Worm (Caenorhabditis elegans) whole organism, L4 larva: Measurements from ENCODE around the gene gei-14.

Source experiments
- F44E2.7 ChIP-seq: fragments of 200-800 bp; sonication (Bioruptor generic); IDR thresholded peaks from 2 replicates; pipeline ENCODE4 v2.1.2; 2022; ENCODE audit warnings: missing genetic modification characterization, missing compliant biosample characterization
- Y48G9A.11 ChIP-seq: fragments of 200-800 bp; sonication (Bioruptor generic); IDR thresholded peaks from 2 replicates; pipeline ENCODE4 v1.3.6; 2022; ENCODE audit warnings: missing genetic modification reagents, missing genetic modification characterization, missing compliant biosample characterization
- Y75B8A.6 ChIP-seq: fragments of 200-800 bp; sonication (Bioruptor generic); IDR thresholded peaks from 2 replicates; pipeline ENCODE4 v1.3.6; 2022; ENCODE audit warnings: missing genetic modification reagents, missing genetic modification characterization, missing compliant biosample characterization
- aha-1 ChIP-seq: fragments of 150-350 bp; peaks from one replicate; lab custom pipeline; 2014; ENCODE audit warnings: missing biosample characterization, missing genetic modification characterization
- aly-2 ChIP-seq: sonication (generic microtip); optimal IDR thresholded peaks from 2 replicates; lab custom pipeline; 2018; ENCODE audit warnings: missing biosample characterization, missing genetic modification characterization
- arid-1 ChIP-seq: fragments of 200-800 bp; sonication (Bioruptor generic); conservative IDR thresholded peaks from 2 replicates; pipeline ENCODE4 v1.3.6; 2022; ENCODE audit warnings: missing genetic modification reagents, missing genetic modification characterization, missing compliant biosample characterization
- attf-4 ChIP-seq: sonication (generic microtip); optimal IDR thresholded peaks from 3 replicates; lab custom pipeline; 2017; ENCODE audit warnings: missing biosample characterization, missing genetic modification characterization
- ceh-28 ChIP-seq: fragments of 150-350 bp; optimal IDR thresholded peaks from 2 replicates; lab custom pipeline; 2014; ENCODE audit warnings: missing biosample characterization, missing genetic modification reagents, missing genetic modification characterization
- ceh-44 ChIP-seq: fragments of 200-800 bp; sonication (Bioruptor generic); IDR thresholded peaks from 2 replicates; pipeline ENCODE4 v1.3.6; 2022; ENCODE audit warnings: missing genetic modification reagents, missing genetic modification characterization, missing compliant biosample characterization
- ceh-62 ChIP-seq: sonication (generic microtip); optimal IDR thresholded peaks from 2 replicates; lab custom pipeline; 2017; ENCODE audit warnings: missing biosample characterization, missing genetic modification characterization
- ces-1 ChIP-seq: fragments of 150-350 bp; sonication (generic microtip); optimal IDR thresholded peaks from 4 replicates; lab custom pipeline; 2014; ENCODE audit warnings: missing biosample characterization, missing genetic modification reagents, missing genetic modification characterization
- dmd-9 ChIP-seq: fragments of 200-800 bp; sonication (Bioruptor generic); IDR thresholded peaks from 2 replicates; pipeline ENCODE4 v1.3.6; 2022; ENCODE audit warnings: missing genetic modification reagents, missing genetic modification characterization, missing compliant biosample characterization
- duxl-1 ChIP-seq: sonication (generic microtip); optimal IDR thresholded peaks from 2 replicates; lab custom pipeline; 2016; ENCODE audit warnings: mild to moderate bottlenecking, missing genetic modification characterization, moderate library complexity, missing compliant biosample characterization; ENCODE audit not compliant: poor library complexity
- dve-1 ChIP-seq: sonication (generic microtip); optimal IDR thresholded peaks from 2 replicates; lab custom pipeline; 2017; ENCODE audit warnings: antibody characterized with exemption, mild to moderate bottlenecking, missing genetic modification characterization, missing compliant biosample characterization; ENCODE audit not compliant: insufficient read depth
- fkh-10 ChIP-seq: fragments of 150-350 bp; optimal IDR thresholded peaks from 2 replicates; lab custom pipeline; 2014; ENCODE audit warnings: missing biosample characterization, missing genetic modification reagents, missing genetic modification characterization
- jun-1 ChIP-seq: fragments of 150-350 bp; optimal IDR thresholded peaks from 2 replicates; lab custom pipeline; 2014; ENCODE audit warnings: missing biosample characterization, missing genetic modification reagents, missing genetic modification characterization
- mdt-29 ChIP-seq: fragments of 200-800 bp; sonication (Bioruptor generic); IDR thresholded peaks from 2 replicates; pipeline ENCODE4 v1.3.6; 2022; ENCODE audit warnings: missing genetic modification reagents, missing genetic modification characterization, missing compliant biosample characterization
- mxl-2 ChIP-seq: fragments of 200-800 bp; sonication (Bioruptor generic); conservative IDR thresholded peaks from 2 replicates; pipeline ENCODE4 v1.3.6; 2022; ENCODE audit warnings: missing genetic modification reagents, missing genetic modification characterization, missing compliant biosample characterization
- mxl-3 ChIP-seq: fragments of 200-800 bp; sonication (Bioruptor generic); optimal IDR thresholded peaks from 2 replicates; lab custom pipeline; 2018; ENCODE audit warnings: mild to moderate bottlenecking, missing genetic modification characterization, missing compliant biosample characterization
- nhr-102 ChIP-seq: sonication (generic microtip); optimal IDR thresholded peaks from 2 replicates; lab custom pipeline; 2016; ENCODE audit warnings: mild to moderate bottlenecking, missing genetic modification characterization, moderate library complexity, missing compliant biosample characterization
- skn-1 ChIP-seq: fragments of 150-350 bp; optimal IDR thresholded peaks from 2 replicates; lab custom pipeline; 2014; ENCODE audit warnings: missing biosample characterization, missing genetic modification characterization
- spr-3 ChIP-seq: fragments of 200-800 bp; sonication (Bioruptor generic); optimal IDR thresholded peaks from 2 replicates; lab custom pipeline; 2018; ENCODE audit warnings: mild to moderate bottlenecking, missing genetic modification characterization, missing compliant biosample characterization
- unc-62 ChIP-seq, 3 experiments: fragments of 150-350 bp in 1 of 3; sonication (generic microtip); optimal IDR thresholded peaks in 2 of 3; peaks in 1 of 3; 1 replicate in 1 of 3; 2 replicates in 2 of 3; lab custom pipeline; 2014 to 2017; ENCODE audit warnings: missing biosample characterization in 3 of 3, missing genetic modification characterization in 3 of 3, missing genetic modification reagents in 3 of 3, missing genotype in 1 of 3
- zfp-2 ChIP-seq: sonication (generic microtip); optimal IDR thresholded peaks from 2 replicates; lab custom pipeline; 2016; ENCODE audit warnings: mild to moderate bottlenecking, missing genetic modification characterization, missing compliant biosample characterization
- zip-11 ChIP-seq: fragments of 200-800 bp; sonication (Bioruptor generic); IDR thresholded peaks from 2 replicates; pipeline ENCODE4 v1.3.6; 2022; ENCODE audit warnings: missing genetic modification characterization, missing compliant biosample characterization

Gene gei-14

ce11 chrII:8325002-8325539 lies 49.0 kb upstream of the gei-14 start, which contains the start of the genes ran-3 and C26D10.3 (continued):
- peak; percentile 21 for TF ChIP-seq dve-1 (tag; lab: Kevin White, UChicago)

ce11 chrII:8321244-8321643 lies 45.2 kb upstream of the gei-14 start, which contains the start of gene shw-1:
Gene shw-1, minus strand, starts transcription at chrII:8321471.
- TF ChIP-seq nhr-102 (no peak), aha-1 (tag; lab: Kevin White, UChicago) (peak; percentile 55), Y48G9A.11 (GFP tag; lab: Robert Waterston, UW) (no peak), ceh-44 (GFP tag; lab: Robert Waterston, UW) (no peak), unc-62 (GFP tag; optimal IDR thresholded peaks at IDR 0.05 in 1 of 2; lab: Kevin White, UChicago) (peak in 1 of 2 experiments; percentile 78), unc-62 (tag; optimal IDR thresholded peaks at IDR 0.05; lab: Kevin White, UChicago) (no peak)

ce11 chrII:8316701-8317100 lies 40.7 kb upstream of the gei-14 start:
- TF ChIP-seq unc-62 (GFP tag; optimal IDR thresholded peaks at IDR 0.05 in 1 of 2; lab: Kevin White, UChicago) (peak in 1 of 2 experiments; percentile 77), unc-62 (tag; optimal IDR thresholded peaks at IDR 0.05; lab: Kevin White, UChicago) (no peak), ceh-62 (tag; lab: Kevin White, UChicago) (no peak), mxl-2 (GFP tag; lab: Robert Waterston, UW) (no peak), zfp-2 (tag; lab: Kevin White, UChicago) (no peak), mxl-3 (GFP tag; lab: Kevin White, UChicago) (no peak), skn-1 (tag; lab: Kevin White, UChicago) (no peak)

- TF ChIP-seq spr-3 (GFP tag; lab: Kevin White, UChicago): no peak
- peak in 1 of 2 experiments; percentile 30 for TF ChIP-seq unc-62 (GFP tag; optimal IDR thresholded peaks at IDR 0.05 in 1 of 2; lab: Kevin White, UChicago)
- TF ChIP-seq unc-62 (tag; optimal IDR thresholded peaks at IDR 0.05; lab: Kevin White, UChicago): no peak
- no peak for TF ChIP-seq Y75B8A.6 (GFP tag; lab: Robert Waterston, UW)
- peak; percentile 91 for TF ChIP-seq aha-1 (tag; lab: Kevin White, UChicago)
- no peak for TF ChIP-seq attf-4 (tag; lab: Kevin White, UChicago)
These were observed 38.7 kb upstream of the gei-14 start for ce11 chrII:8314768-8315167.

ce11 chrII:8312012-8312411 lies 36.0 kb upstream of the gei-14 start:
- TF ChIP-seq fkh-10 (GFP tag; lab: Kevin White, UChicago) (peak; percentile 67), aly-2 (no peak), ces-1 (GFP tag; lab: Kevin White, UChicago) (no peak)
- TF ChIP-seq, all 104 proteins: peak for 1

- no peak for TF ChIP-seq ceh-28 (tag; lab: Kevin White, UChicago)
- TF ChIP-seq F44E2.7 (GFP tag; lab: Robert Waterston, UW): no peak
- TF ChIP-seq mdt-29 (GFP tag; lab: Robert Waterston, UW): no peak
- no peak for TF ChIP-seq duxl-1
- no peak for TF ChIP-seq zip-11 (GFP tag; lab: Robert Waterston, UW)
- no peak for TF ChIP-seq dmd-9 (GFP tag; lab: Robert Waterston, UW)
- no peak for TF ChIP-seq jun-1 (tag; lab: Kevin White, UChicago)
- peak in 1 of 2 experiments; percentile 67 for TF ChIP-seq unc-62 (GFP tag; optimal IDR thresholded peaks at IDR 0.05 in 1 of 2; lab: Kevin White, UChicago)
- no peak for TF ChIP-seq unc-62 (tag; optimal IDR thresholded peaks at IDR 0.05; lab: Kevin White, UChicago)
These were observed 35.5 kb upstream of the gei-14 start for ce11 chrII:8311484-8311883.

- TF ChIP-seq aha-1 (tag; lab: Kevin White, UChicago): peak; percentile 97
- TF ChIP-seq unc-62 (GFP tag; optimal IDR thresholded peaks at IDR 0.05 in 1 of 2; lab: Kevin White, UChicago): peak in 1 of 2 experiments; percentile 79
- no peak for TF ChIP-seq unc-62 (tag; optimal IDR thresholded peaks at IDR 0.05; lab: Kevin White, UChicago)
- TF ChIP-seq arid-1 (GFP tag; lab: Robert Waterston, UW): no peak
These were observed 32.3 kb upstream of the gei-14 start for ce11 chrII:8308314-8308713.
